Worm (Caenorhabditis elegans) whole organism, mixed stage, embryonic: Measurements from ENCODE around the gene tag-244.

ENCODE experiments used
- ces-1 ChIP-seq: fragments of 150-350 bp; optimal IDR thresholded peaks from 2 replicates; lab custom pipeline; 2014; ENCODE audit warnings: missing biosample characterization, missing genetic modification reagents, missing genetic modification characterization
- pha-4 ChIP-seq: fragments of 150-350 bp; optimal IDR thresholded peaks from 2 replicates; lab custom pipeline; 2018; ENCODE audit warnings: missing biosample characterization, missing genetic modification reagents, missing genetic modification characterization
- unc-120 ChIP-seq: sonication (generic microtip); optimal IDR thresholded peaks from 2 replicates; lab custom pipeline; 2017; ENCODE audit warnings: missing genetic modification characterization, missing compliant biosample characterization; ENCODE audit not compliant: poor library complexity, severe bottlenecking

DNA sequence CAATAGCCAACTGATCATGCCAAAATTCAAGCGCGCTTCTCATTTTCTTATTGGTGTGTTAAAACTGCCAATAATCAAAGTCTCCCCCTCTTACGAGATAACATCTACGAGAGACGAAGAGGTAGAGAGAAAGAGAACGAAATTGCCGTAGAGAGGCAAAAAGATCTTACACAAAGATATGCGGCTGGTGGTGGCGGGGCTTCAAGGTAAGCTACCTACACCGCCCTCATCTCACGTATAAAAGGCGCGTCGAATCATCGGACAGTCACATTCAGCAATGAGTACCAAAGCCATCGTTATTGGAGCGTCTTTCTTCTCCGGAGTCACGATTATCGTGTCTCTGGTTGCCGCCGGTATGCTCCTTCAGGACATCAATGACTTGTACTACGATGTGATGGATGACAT lies 2.2 kb upstream of the tag-244 start, which contains the start of gene col-107:
- TF ChIP-seq ces-1, result no peak
- no peak for TF ChIP-seq pha-4 (tag; lab: Kevin White, UChicago)
- no peak for TF ChIP-seq unc-120 (tag; lab: Kevin White, UChicago)
